Fruit fly (Drosophila melanogaster): Measurements from ENCODE around the gene CG3448.
A peak's percentile ranks its signal among the peaks of the same experiment; 100 is the strongest.

Gene CG3448

dm6 chr3L:9419328-9419727 is 32.0 kb downstream of the CG3448 start (continued):
- peak; percentile 64 for TF ChIP-seq CG10669 (GFP tag; optimal IDR thresholded peaks at IDR 0.05)
- TF ChIP-seq acj6 (GFP tag; optimal IDR thresholded peaks at IDR 0.05): peak; percentile 60
- peak; percentile 63 for TF ChIP-seq pdm3 (GFP tag; optimal IDR thresholded peaks at IDR 0.05)
- no peak for TF ChIP-seq salr (GFP tag; optimal IDR thresholded peaks at IDR 0.05)
- no peak for TF ChIP-seq dac (GFP tag; optimal IDR thresholded peaks at IDR 0.05)
- no peak for TF ChIP-seq fd85E (GFP tag; optimal IDR thresholded peaks at IDR 0.05)
- no peak for TF ChIP-seq Eip75B (GFP tag; optimal IDR thresholded peaks at IDR 0.05)
- TF ChIP-seq Hr38 (GFP tag; optimal IDR thresholded peaks at IDR 0.05): no peak
- TF ChIP-seq CG3032 (tag; optimal IDR thresholded peaks at IDR 0.05): peak; percentile 15
- TF ChIP-seq CG6163 (GFP tag; IDR thresholded peaks at IDR 0.05): peak; percentile 85
- peak; percentile 59 for TF ChIP-seq CG7368 (GFP tag; optimal IDR thresholded peaks at IDR 0.05)
- TF ChIP-seq fd59A (GFP tag; optimal IDR thresholded peaks at IDR 0.05): peak; percentile 22
- TF ChIP-seq ss (GFP tag; optimal IDR thresholded peaks at IDR 0.05): no peak
- TF ChIP-seq CG6854 (GFP tag; optimal IDR thresholded peaks at IDR 0.05): no peak
- TF ChIP-seq cyc (GFP tag; optimal IDR thresholded peaks at IDR 0.05): peak; percentile 77
- TF ChIP-seq fkh (GFP tag; optimal IDR thresholded peaks at IDR 0.05): no peak
- peak; percentile 67 for TF ChIP-seq svp (GFP tag)
- TF ChIP-seq lz (GFP tag; optimal IDR thresholded peaks at IDR 0.05): no peak
- TF ChIP-seq CG16779 (tag; optimal IDR thresholded peaks at IDR 0.05): no peak
- TF ChIP-seq Eip93F (GFP tag; optimal IDR thresholded peaks at IDR 0.05): no peak
- TF ChIP-seq vri (GFP tag; optimal IDR thresholded peaks at IDR 0.05): no peak
- TF ChIP-seq topi (GFP tag; optimal IDR thresholded peaks at IDR 0.05): peak; percentile 72
- peak; percentile 63 for TF ChIP-seq CG34406 (GFP tag; optimal IDR thresholded peaks at IDR 0.05)
- TF ChIP-seq CG6792 (GFP tag; optimal IDR thresholded peaks at IDR 0.05): no peak
- TF ChIP-seq CG11902 (GFP tag; optimal IDR thresholded peaks at IDR 0.05): peak; percentile 58
- peak; percentile 47 for TF ChIP-seq Sox14 (GFP tag; optimal IDR thresholded peaks at IDR 0.05)

- TF ChIP-seq fd59A (GFP tag; optimal IDR thresholded peaks at IDR 0.05) (no peak), CG10631 (GFP tag; optimal IDR thresholded peaks at IDR 0.05) (no peak), acj6 (GFP tag; optimal IDR thresholded peaks at IDR 0.05) (no peak), dac (GFP tag; optimal IDR thresholded peaks at IDR 0.05) (no peak), Blimp-1 (GFP tag; optimal IDR thresholded peaks at IDR 0.05) (no peak), CG6276 (GFP tag; optimal IDR thresholded peaks at IDR 0.05) (no peak), Ets21C (GFP tag; optimal IDR thresholded peaks at IDR 0.05) (no peak), CG34406 (GFP tag; optimal IDR thresholded peaks at IDR 0.05) (no peak), CG15336 (GFP tag; IDR thresholded peaks at IDR 0.05) (no peak), Gug (GFP tag; IDR thresholded peaks at IDR 0.05) (no peak)
Observed at dm6 chr3L:9417288-9417687, 34.1 kb downstream of the CG3448 start, which contains the start of gene CG3982. Gene CG3982, minus strand, starts transcription at chr3L:9417388.

DNA sequence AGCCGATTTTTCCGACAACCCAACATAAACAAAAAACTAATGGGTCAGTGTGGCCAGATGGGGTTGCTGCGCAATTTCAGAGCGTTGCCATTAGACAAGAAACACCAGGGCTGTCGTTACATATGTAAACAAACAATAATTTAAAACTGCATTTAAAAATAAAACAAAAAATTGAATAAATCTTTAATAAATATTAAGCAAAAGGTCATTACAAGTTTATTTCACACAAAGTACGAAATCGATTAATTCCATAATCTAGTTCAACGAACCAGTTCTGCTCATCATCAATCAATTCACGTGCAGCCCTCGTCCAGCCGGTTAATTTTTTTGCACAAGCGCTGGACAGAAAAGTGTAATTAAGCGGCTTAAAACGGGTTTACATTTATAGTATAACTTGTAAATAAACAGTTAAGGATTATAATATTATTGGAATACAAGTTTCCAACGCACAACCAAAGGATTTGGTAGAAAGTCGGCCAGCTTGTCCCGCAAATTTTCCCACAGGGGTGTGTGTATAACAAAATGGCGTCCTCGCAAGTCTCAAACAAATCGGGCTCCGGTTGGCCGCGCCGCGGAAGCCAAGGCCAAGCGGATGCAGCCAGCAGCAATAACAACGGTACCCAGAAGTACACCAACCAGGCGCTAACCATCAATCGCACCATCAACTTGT is 40.5 kb downstream of the CG3448 start, which contains the start of the genes CG4022 and Cpsf5:
Gene CG4022 (minus strand): TSS at position 79 of the 670 bp plus-strand sequence.
Gene Cpsf5 (plus strand): TSS at position 285 of the 670 bp plus-strand sequence.
- peak; percentile 71 for TF ChIP-seq CG34406 (GFP tag; optimal IDR thresholded peaks at IDR 0.05)
- peak; percentile 70 for TF ChIP-seq topi (GFP tag; optimal IDR thresholded peaks at IDR 0.05)
- peak; percentile 79 for TF ChIP-seq CG6163 (GFP tag; IDR thresholded peaks at IDR 0.05)
- peak; percentile 82 for TF ChIP-seq esn (GFP tag; optimal IDR thresholded peaks at IDR 0.05)
- TF ChIP-seq CG3919 (GFP tag; optimal IDR thresholded peaks at IDR 0.05): peak; percentile 67
- TF ChIP-seq CG7368 (GFP tag; optimal IDR thresholded peaks at IDR 0.05): peak; percentile 56
- no peak for TF ChIP-seq salr (GFP tag; optimal IDR thresholded peaks at IDR 0.05)
- peak; percentile 61 for TF ChIP-seq Ets96B (tag; optimal IDR thresholded peaks at IDR 0.05)
- peak; percentile 76 for TF ChIP-seq lz (GFP tag; optimal IDR thresholded peaks at IDR 0.05)
- peak; percentile 79 for TF ChIP-seq CG15336 (GFP tag; IDR thresholded peaks at IDR 0.05)
- TF ChIP-seq CG11902 (GFP tag; optimal IDR thresholded peaks at IDR 0.05): peak; percentile 4
- TF ChIP-seq CG6276 (GFP tag; optimal IDR thresholded peaks at IDR 0.05): no peak
- TF ChIP-seq CG6792 (GFP tag; optimal IDR thresholded peaks at IDR 0.05): peak; percentile 64
- TF ChIP-seq Met (GFP tag; optimal IDR thresholded peaks at IDR 0.05): peak; percentile 74
- TF ChIP-seq CG6808 (GFP tag; optimal IDR thresholded peaks at IDR 0.05): peak; percentile 36
- TF ChIP-seq Hr4 (GFP tag; optimal IDR thresholded peaks at IDR 0.05): peak; percentile 83
- TF ChIP-seq acj6 (GFP tag; optimal IDR thresholded peaks at IDR 0.05): peak; percentile 77
- TF ChIP-seq svp (GFP tag): no peak
- TF ChIP-seq achi (GFP tag; optimal IDR thresholded peaks at IDR 0.05): peak; percentile 77
- TF ChIP-seq dsx (GFP tag; optimal IDR thresholded peaks at IDR 0.05; ENCODE audit: poor library complexity, severe bottlenecking): peak; percentile 41
- TF ChIP-seq fd59A (GFP tag; optimal IDR thresholded peaks at IDR 0.05): no peak
- peak; percentile 71 for TF ChIP-seq Smox (GFP tag; optimal IDR thresholded peaks at IDR 0.05)
- TF ChIP-seq Eip75B (GFP tag; optimal IDR thresholded peaks at IDR 0.05): peak; percentile 78
- TF ChIP-seq CG4318 (GFP tag; optimal IDR thresholded peaks at IDR 0.05): no peak
- TF ChIP-seq CG3032 (tag; optimal IDR thresholded peaks at IDR 0.05): peak; percentile 75
- TF ChIP-seq Blimp-1 (GFP tag; optimal IDR thresholded peaks at IDR 0.05): no peak
- TF ChIP-seq OdsH (GFP tag; optimal IDR thresholded peaks at IDR 0.05): peak; percentile 79
- peak; percentile 73 for TF ChIP-seq CG8119 (GFP tag; IDR thresholded peaks at IDR 0.05)
- peak; percentile 36 for TF ChIP-seq CG1621 (tag; optimal IDR thresholded peaks at IDR 0.05)

Data from whole organism, prepupa.